Fruit fly (Drosophila melanogaster) whole organism, embryonic: ENCODE results near the gene Hasp.
A peak's percentile ranks its signal among the peaks of the same experiment; 100 is the strongest.

ENCODE experiments used
- Abd-B ChIP-seq: fragments of 200-800 bp; sonication (Bioruptor generic); optimal IDR thresholded peaks from 2 replicates; lab custom pipeline; 2018; ENCODE audit warnings: missing biosample characterization, mild to moderate bottlenecking, missing genetic modification characterization, moderate library complexity
- Atf6 ChIP-seq: fragments of 200-800 bp; sonication (Bioruptor generic); IDR thresholded peaks from 2 replicates; pipeline ENCODE4 v1.3.6; 2022; ENCODE audit warnings: missing biosample characterization, missing genetic modification characterization
- CG10321 ChIP-seq: fragments of 200-800 bp; sonication (Bioruptor generic); IDR thresholded peaks from 2 replicates; pipeline ENCODE4 v1.3.6; 2022; ENCODE audit warnings: missing biosample characterization, missing genetic modification characterization
- CG10565 ChIP-seq: fragments of 200-800 bp; sonication (Bioruptor generic); optimal IDR thresholded peaks from 3 replicates; lab custom pipeline; 2016; ENCODE audit warnings: missing biosample characterization, mild to moderate bottlenecking, missing genetic modification characterization
- CG11504 ChIP-seq: fragments of 200-800 bp; sonication (Bioruptor generic); optimal IDR thresholded peaks from 3 replicates; lab custom pipeline; 2019; ENCODE audit warnings: missing biosample characterization, mild to moderate bottlenecking, missing genetic modification characterization, moderate library complexity
- CG12219 ChIP-seq: fragments of 200-800 bp; sonication (Bioruptor generic); optimal IDR thresholded peaks from 3 replicates; lab custom pipeline; 2018; ENCODE audit warnings: missing biosample characterization, mild to moderate bottlenecking, missing genetic modification characterization
- CG13296 ChIP-seq: fragments of 200-800 bp; sonication (Bioruptor generic); optimal IDR thresholded peaks from 3 replicates; lab custom pipeline; 2018; ENCODE audit warnings: missing biosample characterization, mild to moderate bottlenecking, missing genetic modification characterization
- CG14667 ChIP-seq: fragments of 200-800 bp; sonication (Bioruptor generic); IDR thresholded peaks from 2 replicates; pipeline ENCODE4 v1.3.6; 2022; ENCODE audit warnings: missing biosample characterization, missing genetic modification characterization
- CG16813 ChIP-seq: fragments of 200-800 bp; sonication (Bioruptor generic); IDR thresholded peaks from 3 replicates; pipeline ENCODE4 v1.3.6; 2022; ENCODE audit warnings: missing biosample characterization, missing genetic modification characterization; ENCODE audit not compliant: partially characterized antibody
- CG2129 ChIP-seq: fragments of 200-800 bp; sonication (Bioruptor generic); IDR thresholded peaks from 2 replicates; pipeline ENCODE4 v1.3.6; 2022; ENCODE audit warnings: missing biosample characterization, missing genetic modification characterization; ENCODE audit not compliant: partially characterized antibody
- CG2678 ChIP-seq: fragments of 200-800 bp; sonication (Bioruptor generic); optimal IDR thresholded peaks from 3 replicates; lab custom pipeline; 2019; ENCODE audit warnings: missing biosample characterization, mild to moderate bottlenecking, missing genetic modification characterization, moderate library complexity
- CG30431 ChIP-seq: fragments of 200-800 bp; sonication (Bioruptor generic); optimal IDR thresholded peaks from 2 replicates; lab custom pipeline; 2017; ENCODE audit warnings: missing biosample characterization, missing genetic modification characterization
- CG3163 ChIP-seq: fragments of 200-800 bp; sonication (Bioruptor generic); optimal IDR thresholded peaks from 3 replicates; lab custom pipeline; 2016; ENCODE audit warnings: missing biosample characterization, missing genetic modification characterization
- CG3847 ChIP-seq: fragments of 200-800 bp; sonication (Bioruptor generic); IDR thresholded peaks from 2 replicates; pipeline ENCODE4 v1.3.6; 2022; ENCODE audit warnings: missing biosample characterization, missing genetic modification characterization
- CG5180 ChIP-seq: fragments of 200-800 bp; sonication (Bioruptor generic); optimal IDR thresholded peaks from 3 replicates; lab custom pipeline; 2017; ENCODE audit warnings: missing biosample characterization, missing genetic modification characterization, mild to moderate bottlenecking, moderate library complexity, missing genetic modification reagents
- CG7357 ChIP-seq: fragments of 200-800 bp; sonication (Bioruptor generic); IDR thresholded peaks from 3 replicates; pipeline ENCODE4 v1.3.6; 2022; ENCODE audit warnings: missing biosample characterization, missing genetic modification characterization
- CG7786 ChIP-seq: fragments of 200-800 bp; sonication (Bioruptor generic); optimal IDR thresholded peaks from 2 replicates; lab custom pipeline; 2016; ENCODE audit warnings: missing biosample characterization, missing genetic modification characterization
- Dad ChIP-seq: fragments of 200-800 bp; sonication (Bioruptor generic); optimal IDR thresholded peaks from 3 replicates; lab custom pipeline; 2016; ENCODE audit warnings: missing biosample characterization, missing genetic modification characterization
- Eip74EF ChIP-seq, 2 experiments: fragments of 200-800 bp in 1 of 2; fragments of >200 bp in 1 of 2; sonication (Bioruptor generic) in 1 of 2; optimal IDR thresholded peaks; 2 replicates each; lab custom pipeline; 2017 to 2019; ENCODE audit warnings: missing biosample characterization in 2 of 2, missing genetic modification characterization in 2 of 2, mild to moderate bottlenecking in 1 of 2, moderate library complexity in 1 of 2
- Fer2 ChIP-seq: fragments of 200-800 bp; sonication (Bioruptor generic); optimal IDR thresholded peaks from 2 replicates; lab custom pipeline; 2018; ENCODE audit warnings: missing biosample characterization, mild to moderate bottlenecking, missing genetic modification characterization, moderate library complexity
- Kr ChIP-seq: fragments of 200-800 bp; sonication (Bioruptor generic); optimal IDR thresholded peaks from 2 replicates; lab custom pipeline; 2017; ENCODE audit warnings: missing biosample characterization, mild to moderate bottlenecking, missing genetic modification characterization
- Lhr ChIP-seq: fragments of 200-800 bp; sonication (Bioruptor generic); optimal IDR thresholded peaks from 3 replicates; lab custom pipeline; 2017; ENCODE audit warnings: mild to moderate bottlenecking, missing biosample characterization, missing genetic modification reagents, missing genetic modification characterization
- Rx ChIP-seq: fragments of 200-800 bp; sonication (Bioruptor generic); IDR thresholded peaks from 2 replicates; pipeline ENCODE4 v1.3.6; 2022; ENCODE audit warnings: missing biosample characterization, missing genetic modification characterization
- Side ChIP-seq: fragments of 200-800 bp; sonication (Bioruptor generic); optimal IDR thresholded peaks from 2 replicates; lab custom pipeline; 2016; ENCODE audit warnings: missing biosample characterization, missing genetic modification characterization
- Sin3A ChIP-seq: fragments of >200 bp; optimal IDR thresholded peaks from 2 replicates; lab custom pipeline; 2018
- Sox102F ChIP-seq: fragments of 200-800 bp; sonication (Bioruptor generic); optimal IDR thresholded peaks from 2 replicates; lab custom pipeline; 2018; ENCODE audit warnings: missing biosample characterization, mild to moderate bottlenecking, missing genetic modification characterization, moderate library complexity
- Sry-β ChIP-seq: fragments of 200-800 bp; sonication (Bioruptor generic); optimal IDR thresholded peaks from 2 replicates; lab custom pipeline; 2018; ENCODE audit warnings: missing biosample characterization, mild to moderate bottlenecking, missing genetic modification characterization, moderate library complexity
- Xbp1 ChIP-seq: fragments of 200-800 bp; sonication (Bioruptor generic); optimal IDR thresholded peaks from 3 replicates; lab custom pipeline; 2016; ENCODE audit warnings: missing biosample characterization, mild to moderate bottlenecking, missing genetic modification characterization
- abd-A ChIP-seq: fragments of 200-800 bp; sonication (Bioruptor generic); optimal IDR thresholded peaks from 3 replicates; lab custom pipeline; 2019; ENCODE audit warnings: missing biosample characterization, mild to moderate bottlenecking, missing genetic modification characterization, moderate library complexity
- aop ChIP-seq: fragments of 200-800 bp; sonication (Bioruptor generic); IDR thresholded peaks from 2 replicates; pipeline ENCODE4 v1.3.6; 2022; ENCODE audit warnings: missing biosample characterization, missing genetic modification characterization
- ash1 ChIP-seq: fragments of 200-800 bp; sonication (Bioruptor generic); optimal IDR thresholded peaks from 2 replicates; lab custom pipeline; 2018; ENCODE audit warnings: missing biosample characterization, mild to moderate bottlenecking, missing genetic modification characterization
- cato ChIP-seq: fragments of 200-800 bp; sonication (Bioruptor generic); optimal IDR thresholded peaks from 2 replicates; lab custom pipeline; 2016; ENCODE audit warnings: missing biosample characterization, missing genetic modification characterization, borderline replicate concordance
- chif ChIP-seq, 2 experiments: fragments of 200-800 bp; sonication (Bioruptor generic); optimal IDR thresholded peaks; 3 replicates each; lab custom pipeline; 2016; ENCODE audit warnings: missing biosample characterization in 2 of 2, missing genetic modification characterization in 2 of 2
- da ChIP-seq: fragments of 200-800 bp; sonication (Bioruptor generic); optimal IDR thresholded peaks from 2 replicates; lab custom pipeline; 2016; ENCODE audit warnings: missing biosample characterization, missing genetic modification characterization
- danr ChIP-seq: fragments of 200-800 bp; sonication (Bioruptor generic); IDR thresholded peaks from 2 replicates; pipeline ENCODE4 v1.3.6; 2022; ENCODE audit warnings: missing biosample characterization, missing genetic modification characterization
- en ChIP-seq: fragments of 200-800 bp; sonication (Bioruptor generic); optimal IDR thresholded peaks from 2 replicates; lab custom pipeline; 2016; ENCODE audit warnings: missing biosample characterization, missing genetic modification characterization
- fd64A ChIP-seq: fragments of 200-800 bp; sonication (Bioruptor generic); optimal IDR thresholded peaks from 3 replicates; lab custom pipeline; 2018; ENCODE audit warnings: missing biosample characterization, mild to moderate bottlenecking, missing genetic modification characterization
- gcm2 ChIP-seq: fragments of 200-800 bp; sonication (Bioruptor generic); optimal IDR thresholded peaks from 2 replicates; lab custom pipeline; 2016; ENCODE audit warnings: missing biosample characterization, missing genetic modification characterization
- hbn ChIP-seq: fragments of 200-800 bp; sonication (Bioruptor generic); IDR thresholded peaks from 2 replicates; pipeline ENCODE4 v1.3.6; 2022; ENCODE audit warnings: missing biosample characterization, missing genetic modification characterization; ENCODE audit not compliant: partially characterized antibody
- ind ChIP-seq: fragments of 200-800 bp; sonication (Bioruptor generic); optimal IDR thresholded peaks from 3 replicates; lab custom pipeline; 2016; ENCODE audit warnings: missing biosample characterization, missing genetic modification characterization
- jing ChIP-seq: fragments of 200-800 bp; sonication (Bioruptor generic); optimal IDR thresholded peaks from 2 replicates; lab custom pipeline; 2018; ENCODE audit warnings: missing biosample characterization, mild to moderate bottlenecking, missing genetic modification characterization
- ken ChIP-seq: fragments of 200-800 bp; sonication (Bioruptor generic); IDR thresholded peaks from 3 replicates; pipeline ENCODE4 v1.3.6; 2022; ENCODE audit warnings: missing biosample characterization, missing genetic modification characterization
- nau ChIP-seq: fragments of 200-800 bp; sonication (Bioruptor generic); optimal IDR thresholded peaks from 3 replicates; lab custom pipeline; 2017; ENCODE audit warnings: missing biosample characterization, mild to moderate bottlenecking, missing genetic modification characterization, missing genetic modification reagents
- nerfin-1 ChIP-seq: fragments of 200-800 bp; sonication (Bioruptor generic); optimal IDR thresholded peaks from 3 replicates; lab custom pipeline; 2019; ENCODE audit warnings: missing biosample characterization, mild to moderate bottlenecking, missing genetic modification characterization, moderate library complexity
- nmo ChIP-seq: fragments of 200-800 bp; sonication (Bioruptor generic); optimal IDR thresholded peaks from 2 replicates; lab custom pipeline; 2018; ENCODE audit warnings: missing biosample characterization, mild to moderate bottlenecking, missing genetic modification characterization, moderate library complexity
- schlank ChIP-seq: fragments of 200-800 bp; sonication (Bioruptor generic); optimal IDR thresholded peaks from 2 replicates; lab custom pipeline; 2018; ENCODE audit warnings: missing biosample characterization, mild to moderate bottlenecking, missing genetic modification characterization
- sob ChIP-seq: fragments of 200-800 bp; sonication (Bioruptor generic); IDR thresholded peaks from 2 replicates; pipeline ENCODE4 v1.3.6; 2022; ENCODE audit warnings: missing biosample characterization, missing genetic modification characterization
- stc ChIP-seq: fragments of 200-800 bp; sonication (Bioruptor generic); IDR thresholded peaks from 2 replicates; pipeline ENCODE4 v1.3.6; 2022; ENCODE audit warnings: missing biosample characterization, missing genetic modification characterization
- tap ChIP-seq: fragments of 200-800 bp; optimal IDR thresholded peaks from 3 replicates; lab custom pipeline; 2019; ENCODE audit warnings: missing biosample characterization, mild to moderate bottlenecking, missing genetic modification characterization, moderate library complexity
- zen ChIP-seq: fragments of 200-800 bp; sonication (Bioruptor generic); optimal IDR thresholded peaks from 3 replicates; lab custom pipeline; 2018; ENCODE audit warnings: missing biosample characterization, mild to moderate bottlenecking, missing genetic modification characterization, moderate library complexity

Hasp gene

DNA sequence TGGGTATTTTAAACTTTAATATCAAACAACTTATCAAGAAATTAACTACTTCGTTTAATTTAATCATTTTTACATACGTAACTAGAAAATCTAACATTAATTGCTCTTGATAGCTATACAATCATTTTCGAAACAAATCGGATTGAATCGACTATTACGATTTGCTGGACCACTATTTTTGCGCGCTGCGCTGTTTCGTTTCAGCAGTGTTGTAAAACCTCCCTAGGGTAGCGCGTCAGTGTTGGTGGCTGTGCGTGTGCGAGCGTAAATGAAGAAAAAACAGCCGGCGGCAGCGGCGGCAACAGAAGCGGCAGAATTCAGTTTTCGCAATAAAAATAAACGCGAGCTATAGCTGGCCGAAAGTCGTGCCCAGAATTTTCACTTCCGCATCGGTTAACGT lies 16.2 kb upstream of the Hasp start, which contains the start of gene CG33116 (continued):
- TF ChIP-seq Fer2 (tag; lab: Kevin White, UChicago) (peak; percentile 32), jing (GFP tag; lab: Kevin White, UChicago) (peak; percentile 56), CG14667 (GFP tag; lab: Robert Waterston, UW) (no peak), CG3163 (GFP tag; lab: Kevin White, UChicago) (peak; percentile 72), Rx (GFP tag; lab: Robert Waterston, UW) (peak; percentile 65), Atf6 (GFP tag; lab: Robert Waterston, UW) (peak; percentile 83), abd-A (tag; lab: Kevin White, UChicago) (no peak), schlank (tag; lab: Kevin White, UChicago) (peak; percentile 69), Side (GFP tag; lab: Kevin White, UChicago) (peak; percentile 80), CG3847 (GFP tag; lab: Robert Waterston, UW) (peak; percentile 83), Sox102F (GFP tag; lab: Kevin White, UChicago) (peak; percentile 76), nerfin-1 (tag; lab: Kevin White, UChicago) (peak; percentile 80), Abd-B (GFP tag; lab: Kevin White, UChicago) (peak; percentile 52), Lhr (GFP tag; lab: Kevin White, UChicago) (peak; percentile 44), ind (GFP tag; lab: Kevin White, UChicago) (peak; percentile 85), cato (GFP tag; lab: Kevin White, UChicago) (peak; percentile 51), tap (tag; lab: Kevin White, UChicago) (peak; percentile 74), CG5180 (GFP tag; lab: Kevin White, UChicago) (peak; percentile 9), CG10565 (GFP tag; lab: Kevin White, UChicago) (peak; percentile 19), CG30431 (GFP tag; lab: Kevin White, UChicago) (peak; percentile 70), CG2129 (GFP tag; lab: Robert Waterston, UW) (no peak), hbn (GFP tag; lab: Robert Waterston, UW) (peak; percentile 42; the same call in 1 of the 2 replicates), fd64A (GFP tag; lab: Kevin White, UChicago) (peak; percentile 34), Eip74EF (GFP tag; optimal IDR thresholded peaks at IDR 0.05; lab: Kevin White, UChicago) (peak in 1 of 2 experiments; percentile 53), Sin3A (lab: Kevin White, UChicago) (peak; percentile 80), Xbp1 (GFP tag; lab: Kevin White, UChicago) (peak; percentile 89), nmo (GFP tag; lab: Kevin White, UChicago) (peak; percentile 83), danr (GFP tag; lab: Robert Waterston, UW) (peak; percentile 31; the same call in 1 of the 2 replicates), CG7786 (GFP tag; lab: Kevin White, UChicago) (peak; percentile 85), CG13296 (GFP tag; lab: Kevin White, UChicago) (peak; percentile 74), CG10321 (no peak), CG2678 (peak; percentile 86), sob (GFP tag; lab: Robert Waterston, UW) (peak; percentile 89), Dad (GFP tag; lab: Kevin White, UChicago) (peak; percentile 82), stc (GFP tag; lab: Robert Waterston, UW) (peak; percentile 66), en (GFP tag; lab: Kevin White, UChicago) (peak; percentile 75), chif (GFP tag; optimal IDR thresholded peaks at IDR 0.05; lab: Kevin White, UChicago) (peak; percentile 80 to 81), ken (GFP tag; lab: Robert Waterston, UW) (peak; percentile 84), gcm2 (GFP tag; lab: Kevin White, UChicago) (peak; percentile 54), CG12219 (peak; percentile 74), ash1 (GFP tag; lab: Kevin White, UChicago) (peak; percentile 32), CG7357 (peak; percentile 51; the same call in 1 of the 3 replicates), Kr (GFP tag; lab: Kevin White, UChicago) (no peak), CG16813 (GFP tag; lab: Robert Waterston, UW) (no peak), zen (tag; lab: Kevin White, UChicago) (peak; percentile 64), nau (GFP tag; lab: Kevin White, UChicago) (no peak), CG11504 (tag; lab: Kevin White, UChicago) (peak; percentile 84), da (peak; percentile 70), aop (GFP tag; lab: Robert Waterston, UW) (no peak), Sry-β (GFP tag; lab: Kevin White, UChicago) (peak; percentile 49)
